Fruit fly (Drosophila melanogaster) whole organism, embryonic: ENCODE measurements around the gene MP1.

Experiments
- Adf1 ChIP-seq: fragments of 200-800 bp; sonication (Bioruptor generic); IDR thresholded peaks from 2 replicates; pipeline ENCODE4 v1.3.6; 2022; ENCODE audit warnings: missing biosample characterization, missing genetic modification characterization
- B-H2 ChIP-seq: fragments of 200-800 bp; sonication (Bioruptor generic); optimal IDR thresholded peaks from 2 replicates; lab custom pipeline; 2018; ENCODE audit warnings: missing biosample characterization, mild to moderate bottlenecking, missing genetic modification characterization
- CG10366 ChIP-seq: fragments of 200-800 bp; sonication (Bioruptor generic); IDR thresholded peaks from 2 replicates; pipeline ENCODE4 v1.3.6; 2022; ENCODE audit warnings: missing biosample characterization, missing genetic modification characterization
- CG10543 ChIP-seq: fragments of 200-800 bp; sonication (Bioruptor generic); optimal IDR thresholded peaks from 3 replicates; lab custom pipeline; 2017; ENCODE audit warnings: missing biosample characterization, mild to moderate bottlenecking, missing genetic modification characterization, moderate library complexity
- CG11398 ChIP-seq: fragments of 200-800 bp; sonication (Bioruptor generic); optimal IDR thresholded peaks from 2 replicates; lab custom pipeline; 2016; ENCODE audit warnings: missing biosample characterization, missing genetic modification characterization
- CG12299 ChIP-seq: fragments of 200-800 bp; sonication (Bioruptor generic); optimal IDR thresholded peaks from 2 replicates; lab custom pipeline; 2018; ENCODE audit warnings: missing biosample characterization, mild to moderate bottlenecking, missing genetic modification characterization
- CG14441 ChIP-seq: fragments of 200-800 bp; sonication (Bioruptor generic); IDR thresholded peaks from 2 replicates; pipeline ENCODE4 v1.3.6; 2022; ENCODE audit warnings: missing biosample characterization, missing genetic modification characterization
- CG1602 ChIP-seq: fragments of 200-800 bp; sonication (Bioruptor generic); optimal IDR thresholded peaks from 3 replicates; lab custom pipeline; 2016; ENCODE audit warnings: missing biosample characterization, missing genetic modification characterization
- CG16863 ChIP-seq: fragments of 200-800 bp; sonication (Bioruptor generic); optimal IDR thresholded peaks from 3 replicates; lab custom pipeline; 2016; ENCODE audit warnings: missing biosample characterization, missing genetic modification characterization
- CG17829 ChIP-seq: fragments of 200-800 bp; optimal IDR thresholded peaks from 2 replicates; lab custom pipeline; 2019; ENCODE audit warnings: missing biosample characterization, mild to moderate bottlenecking, missing genetic modification characterization, moderate library complexity
- CG32767 ChIP-seq: fragments of 200-800 bp; sonication (Bioruptor generic); IDR thresholded peaks from 2 replicates; pipeline ENCODE4 v1.3.6; 2022; ENCODE audit warnings: missing biosample characterization, missing genetic modification characterization
- CG4854 ChIP-seq: fragments of 200-800 bp; sonication (Bioruptor generic); optimal IDR thresholded peaks from 2 replicates; lab custom pipeline; 2016; ENCODE audit warnings: missing biosample characterization, missing genetic modification characterization, inconsistent platforms
- CG5180 ChIP-seq: fragments of 200-800 bp; sonication (Bioruptor generic); optimal IDR thresholded peaks from 3 replicates; lab custom pipeline; 2017; ENCODE audit warnings: missing biosample characterization, missing genetic modification characterization, mild to moderate bottlenecking, moderate library complexity, missing genetic modification reagents
- CG6689 ChIP-seq: fragments of 200-800 bp; sonication (Bioruptor generic); IDR thresholded peaks from 2 replicates; pipeline ENCODE4 v1.3.6; 2022; ENCODE audit warnings: missing biosample characterization, missing genetic modification characterization
- CG8290 ChIP-seq, 3 experiments: fragments of 200-800 bp; sonication (Bioruptor generic); optimal IDR thresholded peaks; 2 replicates each; lab custom pipeline; 2016 to 2019; ENCODE audit warnings: missing biosample characterization in 3 of 3, missing genetic modification characterization in 3 of 3, mild to moderate bottlenecking in 2 of 3, moderate library complexity in 1 of 3
- CG9797 ChIP-seq: fragments of 200-800 bp; sonication (Bioruptor generic); optimal IDR thresholded peaks from 3 replicates; lab custom pipeline; 2018; ENCODE audit warnings: missing biosample characterization, mild to moderate bottlenecking, missing genetic modification characterization
- Dad ChIP-seq: fragments of 200-800 bp; sonication (Bioruptor generic); optimal IDR thresholded peaks from 3 replicates; lab custom pipeline; 2016; ENCODE audit warnings: missing biosample characterization, missing genetic modification characterization
- Dip2 ChIP-seq: fragments of 200-800 bp; sonication (Bioruptor generic); IDR thresholded peaks from 2 replicates; pipeline ENCODE4 v1.3.6; 2022; ENCODE audit warnings: missing biosample characterization, missing genetic modification characterization
- Eip74EF ChIP-seq, 2 experiments: fragments of 200-800 bp in 1 of 2; fragments of >200 bp in 1 of 2; sonication (Bioruptor generic) in 1 of 2; optimal IDR thresholded peaks; 2 replicates each; lab custom pipeline; 2017 to 2019; ENCODE audit warnings: missing biosample characterization in 2 of 2, missing genetic modification characterization in 2 of 2, mild to moderate bottlenecking in 1 of 2, moderate library complexity in 1 of 2
- Fer1 ChIP-seq: fragments of 200-800 bp; sonication (Bioruptor generic); optimal IDR thresholded peaks from 2 replicates; lab custom pipeline; 2017; ENCODE audit warnings: missing biosample characterization, mild to moderate bottlenecking, missing genetic modification characterization
- Gug ChIP-seq: fragments of 200-800 bp; sonication (Bioruptor generic); IDR thresholded peaks from 4 replicates; pipeline ENCODE4 v1.3.6; 2022; ENCODE audit warnings: missing biosample characterization, missing genetic modification characterization
- HLH4C ChIP-seq: fragments of 200-800 bp; sonication (Bioruptor generic); IDR thresholded peaks from 3 replicates; pipeline ENCODE4 v1.3.6; 2022; ENCODE audit warnings: missing biosample characterization, missing genetic modification characterization; ENCODE audit not compliant: partially characterized antibody
- Hey ChIP-seq: fragments of 200-800 bp; sonication (Bioruptor generic); optimal IDR thresholded peaks from 3 replicates; lab custom pipeline; 2018; ENCODE audit warnings: missing biosample characterization, mild to moderate bottlenecking, missing genetic modification characterization
- Max ChIP-seq: fragments of 200-800 bp; sonication (Bioruptor generic); optimal IDR thresholded peaks from 2 replicates; lab custom pipeline; 2016; ENCODE audit warnings: missing biosample characterization, mild to moderate bottlenecking, missing genetic modification characterization
- Myb ChIP-seq: fragments of 200-800 bp; sonication (Bioruptor generic); optimal IDR thresholded peaks from 2 replicates; lab custom pipeline; 2016; ENCODE audit warnings: missing biosample characterization, missing genetic modification characterization
- Nf-YC ChIP-seq: fragments of 200-800 bp; optimal IDR thresholded peaks from 3 replicates; lab custom pipeline; 2019; ENCODE audit warnings: missing biosample characterization, mild to moderate bottlenecking, missing genetic modification characterization, moderate library complexity
- Sry-β ChIP-seq: fragments of 200-800 bp; sonication (Bioruptor generic); optimal IDR thresholded peaks from 2 replicates; lab custom pipeline; 2018; ENCODE audit warnings: missing biosample characterization, mild to moderate bottlenecking, missing genetic modification characterization, moderate library complexity
- Stat92E ChIP-seq, 3 experiments: fragments of >200 bp in 2 of 3; fragments of 200-800 bp in 1 of 3; sonication (Bioruptor generic) in 1 of 3; optimal IDR thresholded peaks; 2 replicates each; lab custom pipeline; 2017 to 2019; ENCODE audit warnings: missing biosample characterization in 3 of 3, missing genetic modification characterization in 3 of 3, mild to moderate bottlenecking in 1 of 3, moderate library complexity in 1 of 3
- Xbp1 ChIP-seq: fragments of 200-800 bp; sonication (Bioruptor generic); optimal IDR thresholded peaks from 3 replicates; lab custom pipeline; 2016; ENCODE audit warnings: missing biosample characterization, mild to moderate bottlenecking, missing genetic modification characterization
- Xrp1 ChIP-seq: fragments of 200-800 bp; sonication (Bioruptor generic); IDR thresholded peaks from 2 replicates; pipeline ENCODE4 v1.3.6; 2022; ENCODE audit warnings: missing biosample characterization, missing genetic modification characterization
- abd-A ChIP-seq: fragments of 200-800 bp; sonication (Bioruptor generic); optimal IDR thresholded peaks from 3 replicates; lab custom pipeline; 2019; ENCODE audit warnings: missing biosample characterization, mild to moderate bottlenecking, missing genetic modification characterization, moderate library complexity
- ac ChIP-seq: fragments of 200-800 bp; sonication (Bioruptor generic); optimal IDR thresholded peaks from 3 replicates; lab custom pipeline; 2017; ENCODE audit warnings: missing biosample characterization, mild to moderate bottlenecking, missing genetic modification characterization
- bcd ChIP-seq: fragments of 200-800 bp; sonication (Bioruptor generic); optimal IDR thresholded peaks from 2 replicates; lab custom pipeline; 2017; ENCODE audit warnings: missing biosample characterization, mild to moderate bottlenecking, missing genetic modification characterization
- crol ChIP-seq: fragments of 200-800 bp; sonication (Bioruptor generic); IDR thresholded peaks from 2 replicates; pipeline ENCODE4 v1.3.6; 2022; ENCODE audit warnings: missing biosample characterization, missing genetic modification characterization
- ftz-f1 ChIP-seq: fragments of 200-800 bp; sonication (Bioruptor generic); optimal IDR thresholded peaks from 2 replicates; lab custom pipeline; 2016; ENCODE audit warnings: missing biosample characterization, missing genetic modification characterization
- jigr1 ChIP-seq: fragments of 200-800 bp; sonication (Bioruptor generic); IDR thresholded peaks from 3 replicates; pipeline ENCODE4 v1.3.6; 2022; ENCODE audit warnings: missing biosample characterization, missing genetic modification characterization
- nau ChIP-seq: fragments of 200-800 bp; sonication (Bioruptor generic); optimal IDR thresholded peaks from 3 replicates; lab custom pipeline; 2017; ENCODE audit warnings: missing biosample characterization, mild to moderate bottlenecking, missing genetic modification characterization, missing genetic modification reagents
- nom ChIP-seq: fragments of 200-800 bp; sonication (Bioruptor generic); optimal IDR thresholded peaks from 2 replicates; lab custom pipeline; 2017; ENCODE audit warnings: missing biosample characterization, missing genetic modification characterization, mild to moderate bottlenecking, moderate library complexity, missing genetic modification reagents
- onecut ChIP-seq: fragments of 200-800 bp; sonication (Bioruptor generic); IDR thresholded peaks from 2 replicates; pipeline ENCODE4 v1.3.6; 2022; ENCODE audit warnings: missing biosample characterization, missing genetic modification characterization
- p53 ChIP-seq: fragments of 200-800 bp; sonication (Bioruptor generic); optimal IDR thresholded peaks from 2 replicates; lab custom pipeline; 2016; ENCODE audit warnings: missing biosample characterization, missing genetic modification characterization
- phol ChIP-seq: fragments of 200-800 bp; sonication (Bioruptor generic); optimal IDR thresholded peaks from 3 replicates; lab custom pipeline; 2018; ENCODE audit warnings: missing biosample characterization, mild to moderate bottlenecking, missing genetic modification characterization, moderate library complexity
- run ChIP-seq: fragments of 200-800 bp; sonication (Bioruptor generic); optimal IDR thresholded peaks from 3 replicates; lab custom pipeline; 2018; ENCODE audit warnings: missing biosample characterization, mild to moderate bottlenecking, missing genetic modification characterization
- sens-2 ChIP-seq: fragments of 200-800 bp; sonication (Bioruptor generic); IDR thresholded peaks from 2 replicates; pipeline ENCODE4 v1.3.6; 2022; ENCODE audit warnings: missing biosample characterization, missing genetic modification characterization
- sna ChIP-seq: fragments of 200-800 bp; sonication (Bioruptor generic); IDR thresholded peaks from 2 replicates; pipeline ENCODE4 v1.3.6; 2022; ENCODE audit warnings: missing biosample characterization, missing genetic modification characterization; ENCODE audit not compliant: partially characterized antibody
- trem ChIP-seq: fragments of 200-800 bp; optimal IDR thresholded peaks from 3 replicates; lab custom pipeline; 2019; ENCODE audit warnings: missing biosample characterization, mild to moderate bottlenecking, missing genetic modification characterization, moderate library complexity
- tx ChIP-seq: fragments of 200-800 bp; sonication (Bioruptor generic); optimal IDR thresholded peaks from 2 replicates; lab custom pipeline; 2016; ENCODE audit warnings: missing biosample characterization, missing genetic modification characterization
- vvl ChIP-seq: fragments of 200-800 bp; sonication (Bioruptor generic); IDR thresholded peaks from 2 replicates; pipeline ENCODE4 v1.3.6; 2022; ENCODE audit warnings: missing biosample characterization, missing genetic modification characterization
- zen ChIP-seq: fragments of 200-800 bp; sonication (Bioruptor generic); optimal IDR thresholded peaks from 3 replicates; lab custom pipeline; 2018; ENCODE audit warnings: missing biosample characterization, mild to moderate bottlenecking, missing genetic modification characterization, moderate library complexity
- zf30C ChIP-seq: fragments of 200-800 bp; sonication (Bioruptor generic); optimal IDR thresholded peaks from 3 replicates; lab custom pipeline; 2018; ENCODE audit warnings: missing biosample characterization, mild to moderate bottlenecking, missing genetic modification characterization

Gene MP1

DNA sequence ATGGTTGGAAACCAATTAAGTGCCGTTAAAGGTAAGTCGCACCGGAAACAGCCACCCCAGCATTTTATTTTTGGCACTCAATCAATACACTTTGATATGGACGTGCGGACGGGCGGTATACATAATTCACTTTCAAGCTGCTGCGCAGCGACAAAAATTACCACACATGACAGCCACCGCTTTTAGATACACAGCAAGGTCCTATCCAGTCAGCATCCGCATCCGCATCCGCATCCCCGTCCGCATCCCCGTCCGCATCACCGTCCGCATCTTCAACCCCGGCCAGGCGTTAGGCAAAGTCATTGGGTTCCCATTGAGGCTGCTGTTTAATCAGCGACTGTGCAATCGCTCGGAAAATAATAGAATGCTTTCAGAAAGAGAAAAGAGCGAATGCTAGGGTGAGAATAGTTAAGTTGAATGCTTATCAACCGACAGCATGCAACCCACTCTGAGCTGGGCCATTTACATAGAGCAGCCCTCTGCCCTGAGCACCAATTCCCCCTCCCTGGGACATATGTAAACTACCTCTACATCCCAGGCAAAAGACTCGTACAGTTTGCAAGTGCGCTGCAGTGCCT, 23.2 kb upstream of the MP1 start (continued):
- TF ChIP-seq HLH4C (GFP tag; lab: Robert Waterston, UW) (no peak), CG9797 (GFP tag; lab: Kevin White, UChicago) (no peak), vvl (0 out of 2 replicates have a peak, but pooled peaks have one; percentile 26), tx (GFP tag; lab: Kevin White, UChicago) (no peak), Stat92E (GFP tag; optimal IDR thresholded peaks at IDR 0.05; lab: Kevin White, UChicago) (no peak), run (tag; lab: Kevin White, UChicago) (no peak), Eip74EF (GFP tag; optimal IDR thresholded peaks at IDR 0.05; lab: Kevin White, UChicago) (no peak), CG5180 (GFP tag; lab: Kevin White, UChicago) (no peak), Max (GFP tag; lab: Kevin White, UChicago) (no peak), Dip2 (GFP tag; lab: Robert Waterston, UW) (no peak), nau (GFP tag; lab: Kevin White, UChicago) (no peak), Fer1 (GFP tag; lab: Kevin White, UChicago) (no peak), CG16863 (GFP tag; lab: Kevin White, UChicago) (no peak), CG17829 (tag; lab: Kevin White, UChicago) (no peak), abd-A (tag; lab: Kevin White, UChicago) (peak; percentile 20), B-H2 (no peak), CG1602 (GFP tag; lab: Kevin White, UChicago) (no peak), CG6689 (GFP tag; lab: Robert Waterston, UW) (no peak), CG14441 (GFP tag; lab: Robert Waterston, UW) (no peak), CG8290 (GFP tag; optimal IDR thresholded peaks at IDR 0.05; lab: Kevin White, UChicago) (no peak), CG8290 (tag; optimal IDR thresholded peaks at IDR 0.05; lab: Kevin White, UChicago) (no peak), jigr1 (no peak), bcd (GFP tag; lab: Kevin White, UChicago) (no peak), ftz-f1 (GFP tag; lab: Kevin White, UChicago) (no peak), crol (GFP tag; lab: Robert Waterston, UW) (peak; percentile 26; the same call in 1 of the 2 replicates), CG11398 (GFP tag; lab: Kevin White, UChicago) (no peak), onecut (GFP tag; lab: Robert Waterston, UW) (peak; percentile 10; the same call in 1 of the 2 replicates), Hey (peak; percentile 28), Myb (GFP tag; lab: Kevin White, UChicago) (no peak)

- no peak for TF ChIP-seq trem
- TF ChIP-seq CG10543 (GFP tag; lab: Kevin White, UChicago) = peak; percentile 53
- TF ChIP-seq sna (GFP tag; lab: Robert Waterston, UW) = no peak
- TF ChIP-seq Dad = no peak
- no peak for TF ChIP-seq CG12299 (tag; lab: Kevin White, UChicago)
- TF ChIP-seq ac (GFP tag; lab: Kevin White, UChicago) = no peak
- TF ChIP-seq tx (GFP tag; lab: Kevin White, UChicago) = no peak
- TF ChIP-seq CG4854 (GFP tag; lab: Kevin White, UChicago) = no peak
- TF ChIP-seq Nf-YC = peak; percentile 36
- no peak for TF ChIP-seq CG32767 (GFP tag; lab: Robert Waterston, UW)
- no peak for TF ChIP-seq Xrp1 (GFP tag; lab: Robert Waterston, UW)
- peak; percentile 85 for TF ChIP-seq Adf1 (GFP tag; lab: Robert Waterston, UW)
- no peak for TF ChIP-seq Gug (GFP tag; lab: Robert Waterston, UW)
- TF ChIP-seq p53 (GFP tag; lab: Kevin White, UChicago) = no peak
- TF ChIP-seq Sry-β (GFP tag; lab: Kevin White, UChicago) = no peak
- TF ChIP-seq phol (tag; lab: Kevin White, UChicago) = no peak
- TF ChIP-seq zen (tag; lab: Kevin White, UChicago) = no peak
- no peak for TF ChIP-seq CG10366 (GFP tag; lab: Robert Waterston, UW)
- no peak for TF ChIP-seq zf30C
- no peak for TF ChIP-seq CG11398 (GFP tag; lab: Kevin White, UChicago)
- TF ChIP-seq Xbp1 (GFP tag; lab: Kevin White, UChicago) = no peak
- peak; percentile 53 for TF ChIP-seq nom
- no peak for TF ChIP-seq sens-2
Observed at dm6 chr3R:4291289-4291688, 16.4 kb upstream of the MP1 start.
